Fruit fly (Drosophila melanogaster) whole organism, embryonic: ENCODE measurements around the gene CG43672.
A peak's percentile ranks its signal among the peaks of the same experiment; 100 is the strongest.

Source experiments
- Ada2b ChIP-seq: fragments of 200-800 bp; sonication (Bioruptor generic); IDR thresholded peaks from 2 replicates; pipeline ENCODE4 v1.3.6; 2022; ENCODE audit warnings: missing biosample characterization, missing genetic modification characterization
- Adf1 ChIP-seq: fragments of 200-800 bp; sonication (Bioruptor generic); IDR thresholded peaks from 2 replicates; pipeline ENCODE4 v1.3.6; 2022; ENCODE audit warnings: missing biosample characterization, missing genetic modification characterization
- BEAF-32 ChIP-seq: fragments of 200-800 bp; sonication (Bioruptor generic); optimal IDR thresholded peaks from 3 replicates; lab custom pipeline; 2017; ENCODE audit warnings: missing biosample characterization, missing genetic modification characterization, mild to moderate bottlenecking, moderate library complexity, missing genetic modification reagents
- CG10565 ChIP-seq: fragments of 200-800 bp; sonication (Bioruptor generic); optimal IDR thresholded peaks from 3 replicates; lab custom pipeline; 2016; ENCODE audit warnings: missing biosample characterization, mild to moderate bottlenecking, missing genetic modification characterization
- CG10959 ChIP-seq: fragments of 200-800 bp; sonication (Bioruptor generic); IDR thresholded peaks from 2 replicates; pipeline ENCODE4 v1.3.6; 2022; ENCODE audit warnings: missing biosample characterization, missing genetic modification characterization
- CG11504 ChIP-seq: fragments of 200-800 bp; sonication (Bioruptor generic); optimal IDR thresholded peaks from 3 replicates; lab custom pipeline; 2019; ENCODE audit warnings: missing biosample characterization, mild to moderate bottlenecking, missing genetic modification characterization, moderate library complexity
- CG12071 ChIP-seq: fragments of 200-800 bp; sonication (Bioruptor generic); optimal IDR thresholded peaks from 3 replicates; lab custom pipeline; 2018; ENCODE audit warnings: missing biosample characterization, mild to moderate bottlenecking, missing genetic modification characterization
- CG13424 ChIP-seq: fragments of 200-800 bp; sonication (Bioruptor generic); optimal IDR thresholded peaks from 2 replicates; lab custom pipeline; 2019; ENCODE audit warnings: missing biosample characterization, mild to moderate bottlenecking, missing genetic modification characterization, moderate library complexity
- CG15601 ChIP-seq: fragments of 200-800 bp; sonication (Bioruptor generic); optimal IDR thresholded peaks from 3 replicates; lab custom pipeline; 2019; ENCODE audit warnings: missing biosample characterization, mild to moderate bottlenecking, missing genetic modification characterization, moderate library complexity
- CG1603 ChIP-seq: fragments of 200-800 bp; sonication (Bioruptor generic); optimal IDR thresholded peaks from 2 replicates; lab custom pipeline; 2019; ENCODE audit warnings: missing biosample characterization, mild to moderate bottlenecking, missing genetic modification characterization, moderate library complexity
- CG16779 ChIP-seq: fragments of 200-800 bp; sonication (Bioruptor generic); IDR thresholded peaks from 2 replicates; pipeline ENCODE4 v1.3.6; 2022; ENCODE audit warnings: missing biosample characterization, missing genetic modification characterization
- CG1792 ChIP-seq: fragments of 200-800 bp; sonication (Bioruptor generic); optimal IDR thresholded peaks from 2 replicates; lab custom pipeline; 2016; ENCODE audit warnings: missing biosample characterization, missing genetic modification characterization
- CG1832 ChIP-seq: fragments of 200-800 bp; sonication (Bioruptor generic); optimal IDR thresholded peaks from 2 replicates; lab custom pipeline; 2017; ENCODE audit warnings: missing biosample characterization, mild to moderate bottlenecking, missing genetic modification characterization, inconsistent platforms
- CG3065 ChIP-seq: fragments of 200-800 bp; sonication (Bioruptor generic); optimal IDR thresholded peaks from 2 replicates; lab custom pipeline; 2016; ENCODE audit warnings: missing biosample characterization, missing genetic modification characterization
- CG4617 ChIP-seq: fragments of 200-800 bp; sonication (Bioruptor generic); optimal IDR thresholded peaks from 3 replicates; lab custom pipeline; 2016; ENCODE audit warnings: missing biosample characterization, missing genetic modification characterization, borderline replicate concordance
- CG4707 ChIP-seq: fragments of 200-800 bp; sonication (Bioruptor generic); optimal IDR thresholded peaks from 2 replicates; lab custom pipeline; 2018; ENCODE audit warnings: missing biosample characterization, mild to moderate bottlenecking, missing genetic modification characterization, moderate library complexity
- CG4730 ChIP-seq: fragments of 200-800 bp; sonication (Bioruptor generic); IDR thresholded peaks from 2 replicates; pipeline ENCODE4 v1.3.6; 2022; ENCODE audit warnings: missing biosample characterization, missing genetic modification characterization
- CG6765 ChIP-seq: fragments of 200-800 bp; sonication (Bioruptor generic); optimal IDR thresholded peaks from 3 replicates; lab custom pipeline; 2017; ENCODE audit warnings: missing biosample characterization, mild to moderate bottlenecking, missing genetic modification characterization
- CG8359 ChIP-seq: fragments of 200-800 bp; sonication (Bioruptor generic); optimal IDR thresholded peaks from 2 replicates; lab custom pipeline; 2017; ENCODE audit warnings: missing biosample characterization, mild to moderate bottlenecking, missing genetic modification characterization, borderline replicate concordance
- CG9727 ChIP-seq: fragments of 200-800 bp; sonication (Bioruptor generic); optimal IDR thresholded peaks from 3 replicates; lab custom pipeline; 2017; ENCODE audit warnings: missing biosample characterization, mild to moderate bottlenecking, missing genetic modification characterization
- CG9817 ChIP-seq: fragments of 200-800 bp; sonication (Bioruptor generic); optimal IDR thresholded peaks from 2 replicates; lab custom pipeline; 2018; ENCODE audit warnings: missing biosample characterization, mild to moderate bottlenecking, missing genetic modification characterization, moderate library complexity
- Chrac-16 ChIP-seq: fragments of 200-800 bp; sonication (Bioruptor generic); optimal IDR thresholded peaks from 3 replicates; lab custom pipeline; 2016; ENCODE audit warnings: missing biosample characterization, missing genetic modification characterization
- Dref ChIP-seq: fragments of 200-800 bp; sonication (Bioruptor generic); IDR thresholded peaks from 2 replicates; pipeline ENCODE4 v1.3.6; 2022; ENCODE audit warnings: missing biosample characterization, missing genetic modification characterization
- Fer3 ChIP-seq: fragments of 200-800 bp; sonication (Bioruptor generic); optimal IDR thresholded peaks from 2 replicates; lab custom pipeline; 2018; ENCODE audit warnings: missing biosample characterization, mild to moderate bottlenecking, missing genetic modification characterization, moderate library complexity
- Hey ChIP-seq: fragments of 200-800 bp; sonication (Bioruptor generic); optimal IDR thresholded peaks from 3 replicates; lab custom pipeline; 2018; ENCODE audit warnings: missing biosample characterization, mild to moderate bottlenecking, missing genetic modification characterization
- Hmr ChIP-seq: fragments of 200-800 bp; sonication (Bioruptor generic); optimal IDR thresholded peaks from 3 replicates; lab custom pipeline; 2017; ENCODE audit warnings: mild to moderate bottlenecking, missing biosample characterization, missing genetic modification reagents, missing genetic modification characterization
- Mad ChIP-seq: fragments of 200-800 bp; sonication (Bioruptor generic); optimal IDR thresholded peaks from 2 replicates; lab custom pipeline; 2016; ENCODE audit warnings: missing biosample characterization, missing genetic modification characterization
- Oaz ChIP-seq: fragments of 200-800 bp; sonication (Bioruptor generic); IDR thresholded peaks from 2 replicates; pipeline ENCODE4 v1.3.6; 2022; ENCODE audit warnings: missing biosample characterization, missing genetic modification characterization
- Scr ChIP-seq: fragments of 200-800 bp; sonication (Bioruptor generic); IDR thresholded peaks from 2 replicates; pipeline ENCODE4 v1.3.6; 2022; ENCODE audit warnings: missing biosample characterization, missing genetic modification characterization; ENCODE audit not compliant: partially characterized antibody
- Sox100B ChIP-seq: fragments of 200-800 bp; sonication (Bioruptor generic); optimal IDR thresholded peaks from 3 replicates; lab custom pipeline; 2018; ENCODE audit warnings: missing biosample characterization, mild to moderate bottlenecking, missing genetic modification characterization
- Sox102F ChIP-seq: fragments of 200-800 bp; sonication (Bioruptor generic); optimal IDR thresholded peaks from 2 replicates; lab custom pipeline; 2018; ENCODE audit warnings: missing biosample characterization, mild to moderate bottlenecking, missing genetic modification characterization, moderate library complexity
- Spps ChIP-seq: fragments of 200-800 bp; sonication (Bioruptor generic); optimal IDR thresholded peaks from 2 replicates; lab custom pipeline; 2018; ENCODE audit warnings: missing biosample characterization, mild to moderate bottlenecking, missing genetic modification characterization
- ato ChIP-seq: fragments of 200-800 bp; sonication (Bioruptor generic); IDR thresholded peaks from 2 replicates; pipeline ENCODE4 v1.3.6; 2022; ENCODE audit warnings: missing biosample characterization, missing genetic modification characterization; ENCODE audit not compliant: partially characterized antibody
- crc ChIP-seq: fragments of 200-800 bp; sonication (Bioruptor generic); optimal IDR thresholded peaks from 2 replicates; lab custom pipeline; 2016; ENCODE audit warnings: missing biosample characterization, missing genetic modification characterization
- dati ChIP-seq: fragments of 200-800 bp; sonication (Bioruptor generic); IDR thresholded peaks from 2 replicates; pipeline ENCODE4 v1.3.6; 2022; ENCODE audit warnings: missing biosample characterization, missing genetic modification characterization
- en ChIP-seq: fragments of 200-800 bp; sonication (Bioruptor generic); optimal IDR thresholded peaks from 2 replicates; lab custom pipeline; 2016; ENCODE audit warnings: missing biosample characterization, missing genetic modification characterization
- esg ChIP-seq: fragments of 200-800 bp; sonication (Bioruptor generic); conservative IDR thresholded peaks from 2 replicates; pipeline ENCODE4 v1.3.6; 2022; ENCODE audit warnings: missing biosample characterization, missing genetic modification characterization
- eve ChIP-seq, 2 experiments: fragments of >200 bp; optimal IDR thresholded peaks; 2 replicates each; lab custom pipeline; 2017; ENCODE audit warnings: missing biosample characterization in 2 of 2, missing genetic modification characterization in 2 of 2
- ftz-f1 ChIP-seq: fragments of 200-800 bp; sonication (Bioruptor generic); optimal IDR thresholded peaks from 2 replicates; lab custom pipeline; 2016; ENCODE audit warnings: missing biosample characterization, missing genetic modification characterization
- gcm2 ChIP-seq: fragments of 200-800 bp; sonication (Bioruptor generic); optimal IDR thresholded peaks from 2 replicates; lab custom pipeline; 2016; ENCODE audit warnings: missing biosample characterization, missing genetic modification characterization
- lilli ChIP-seq: fragments of 200-800 bp; sonication (Bioruptor generic); optimal IDR thresholded peaks from 3 replicates; lab custom pipeline; 2016; ENCODE audit warnings: missing biosample characterization, missing genetic modification characterization
- mirr ChIP-seq: fragments of 200-800 bp; sonication (Bioruptor generic); optimal IDR thresholded peaks from 3 replicates; lab custom pipeline; 2018; ENCODE audit warnings: missing biosample characterization, mild to moderate bottlenecking, missing genetic modification characterization
- mld ChIP-seq: fragments of 200-800 bp; sonication (Bioruptor generic); IDR thresholded peaks from 3 replicates; pipeline ENCODE4 v1.3.6; 2022; ENCODE audit warnings: missing biosample characterization, missing genetic modification characterization; ENCODE audit not compliant: partially characterized antibody
- pho ChIP-seq: fragments of 200-800 bp; sonication (Bioruptor generic); optimal IDR thresholded peaks from 2 replicates; lab custom pipeline; 2016; ENCODE audit warnings: missing biosample characterization, missing genetic modification characterization
- pros ChIP-seq: fragments of 200-800 bp; sonication (Bioruptor generic); optimal IDR thresholded peaks from 3 replicates; lab custom pipeline; 2019; ENCODE audit warnings: missing biosample characterization, mild to moderate bottlenecking, missing genetic modification characterization, moderate library complexity
- sisA ChIP-seq: fragments of 200-800 bp; sonication (Bioruptor generic); IDR thresholded peaks from 2 replicates; pipeline ENCODE4 v1.3.6; 2022; ENCODE audit warnings: missing biosample characterization, missing genetic modification characterization
- trem ChIP-seq: fragments of 200-800 bp; optimal IDR thresholded peaks from 3 replicates; lab custom pipeline; 2019; ENCODE audit warnings: missing biosample characterization, mild to moderate bottlenecking, missing genetic modification characterization, moderate library complexity
- vnd ChIP-seq: fragments of 200-800 bp; sonication (Bioruptor generic); IDR thresholded peaks from 3 replicates; pipeline ENCODE4 v1.3.6; 2022; ENCODE audit warnings: missing biosample characterization, missing genetic modification characterization; ENCODE audit not compliant: partially characterized antibody
- vvl ChIP-seq: fragments of 200-800 bp; sonication (Bioruptor generic); IDR thresholded peaks from 2 replicates; pipeline ENCODE4 v1.3.6; 2022; ENCODE audit warnings: missing biosample characterization, missing genetic modification characterization

Gene CG43672

DNA sequence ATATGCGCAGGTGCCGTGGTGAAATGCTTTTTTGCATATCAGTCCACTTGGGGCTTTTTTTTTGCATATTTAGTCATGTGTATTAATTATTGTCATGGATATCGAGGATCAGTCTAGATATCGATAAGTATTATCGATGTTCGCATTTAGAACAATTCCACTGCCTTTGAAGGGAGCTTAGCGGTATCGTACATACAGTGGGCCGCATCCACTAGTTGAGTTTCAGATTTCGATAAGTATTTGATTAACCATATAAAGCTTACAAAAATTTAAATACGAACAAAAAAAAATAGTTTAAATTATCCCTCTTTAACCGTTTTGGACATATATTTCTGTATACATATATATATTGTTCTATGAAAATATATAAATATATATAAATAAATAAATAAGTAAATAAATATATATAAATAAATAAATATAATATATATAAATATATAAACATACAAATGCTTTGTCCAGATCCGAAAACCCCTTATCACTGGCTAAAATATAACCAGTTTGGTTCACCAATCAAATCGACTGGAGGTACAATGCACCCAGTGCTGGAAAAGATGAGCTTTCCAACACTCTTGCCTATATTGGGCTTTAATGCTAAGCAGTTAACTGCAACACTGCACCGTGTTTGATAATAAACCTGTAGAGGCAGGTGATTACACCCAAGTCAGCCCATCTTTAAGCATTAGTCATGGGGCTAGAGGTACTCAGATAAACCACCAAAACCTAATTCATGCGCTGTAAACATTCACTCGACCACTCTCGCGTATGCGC is 30.3 kb downstream of the CG43672 start (continued):
- TF ChIP-seq crc (no peak), Mad (GFP tag; lab: Kevin White, UChicago) (no peak), CG4617 (GFP tag; lab: Kevin White, UChicago) (peak; percentile 31), CG6765 (GFP tag; lab: Kevin White, UChicago) (peak; percentile 34), Ada2b (GFP tag; lab: Robert Waterston, UW) (no peak), CG9817 (no peak), Fer3 (tag; lab: Kevin White, UChicago) (peak; percentile 7), Dref (peak; percentile 81), trem (tag; lab: Kevin White, UChicago) (peak; percentile 11), sisA (no peak), CG1603 (tag; lab: Kevin White, UChicago) (peak; percentile 30), CG9727 (GFP tag; lab: Kevin White, UChicago) (no peak), BEAF-32 (GFP tag; lab: Kevin White, UChicago) (peak; percentile 76), en (GFP tag; lab: Kevin White, UChicago) (no peak), dati (no peak), CG1792 (no peak), CG10959 (GFP tag; lab: Robert Waterston, UW) (no peak), CG12071 (GFP tag; lab: Kevin White, UChicago) (no peak), CG3065 (no peak), CG4707 (peak; percentile 94), vnd (peak; percentile 59; the same call in 2 of the 3 replicates), lilli (peak; percentile 23), Scr (GFP tag; lab: Robert Waterston, UW) (peak; percentile 81), mld (0 out of 3 replicates have a peak, but pooled peaks have one; percentile 37), Adf1 (GFP tag; lab: Robert Waterston, UW) (no peak), CG11504 (tag; lab: Kevin White, UChicago) (no peak), CG8359 (GFP tag; lab: Kevin White, UChicago) (no peak), gcm2 (GFP tag; lab: Kevin White, UChicago) (no peak), eve (GFP tag; optimal IDR thresholded peaks at IDR 0.05; lab: Kevin White, UChicago) (peak in 1 of 2 experiments; percentile 38), pros (GFP tag; lab: Kevin White, UChicago) (no peak), Sox102F (GFP tag; lab: Kevin White, UChicago) (no peak), Hey (tag; lab: Kevin White, UChicago) (no peak), CG4730 (GFP tag; lab: Robert Waterston, UW) (no peak), CG15601 (tag; lab: Kevin White, UChicago) (no peak), Spps (tag; lab: Kevin White, UChicago) (no peak), CG13424 (tag; lab: Kevin White, UChicago) (peak; percentile 34), CG1832 (GFP tag; lab: Kevin White, UChicago) (no peak), esg (no peak), Sox100B (peak; percentile 20), pho (no peak), Oaz (GFP tag; lab: Robert Waterston, UW) (no peak), Hmr (peak; percentile 58), mirr (GFP tag; lab: Kevin White, UChicago) (no peak), ftz-f1 (GFP tag; lab: Kevin White, UChicago) (no peak), CG16779 (GFP tag; lab: Robert Waterston, UW) (no peak), Chrac-16 (GFP tag; lab: Kevin White, UChicago) (no peak), vvl (GFP tag; lab: Robert Waterston, UW) (peak; percentile 18; the same call in 1 of the 2 replicates), CG10565 (GFP tag; lab: Kevin White, UChicago) (no peak), ato (GFP tag; lab: Robert Waterston, UW) (peak; percentile 55)
